Worm (Caenorhabditis elegans): ENCODE results near the gene dhrs-4.

dhrs-4 gene

ce11 chrV:12928929-12929532 lies 6.6 kb downstream of the dhrs-4 start, which contains the start of gene T16G1.2:
Gene T16G1.2, plus strand, starts transcription at chrV:12929482.
- TF ChIP-seq unc-55 (GFP tag; optimal IDR thresholded peaks at IDR 0.05), result no peak
- TF ChIP-seq crh-2 (tag; optimal IDR thresholded peaks at IDR 0.05), result no peak
- TF ChIP-seq blmp-1 (tag; optimal IDR thresholded peaks at IDR 0.05; ENCODE audit: insufficient read depth), result peak; percentile 21

ce11 chrV:12933654-12934053 lies 11.2 kb downstream of the dhrs-4 start:
- TF ChIP-seq lin-11 (tag; optimal IDR thresholded peaks at IDR 0.05) (no peak), fos-1 (tag; optimal IDR thresholded peaks at IDR 0.05) (peak; percentile 35)

- TF ChIP-seq sma-9 (GFP tag; optimal IDR thresholded peaks at IDR 0.05) (peak; percentile 72), sma-9 (tag; optimal IDR thresholded peaks at IDR 0.05) (no peak), egl-27 (tag; optimal IDR thresholded peaks at IDR 0.05) (no peak), R02D3.7 (tag; optimal IDR thresholded peaks at IDR 0.05) (no peak), mdl-1 (tag; optimal IDR thresholded peaks at IDR 0.05) (no peak), fos-1 (tag; optimal IDR thresholded peaks at IDR 0.05) (peak; percentile 67)
These were observed 12.6 kb downstream of the dhrs-4 start, which contains the start of gene T16G1.7 for ce11 chrV:12934976-12935375. Gene T16G1.7, minus strand, starts transcription at chrV:12935112.

ce11 chrV:12937098-12937497 lies 14.7 kb downstream of the dhrs-4 start, which contains the start of gene T16G1.6:
Gene T16G1.6, minus strand, starts transcription at chrV:12937174.
- no peak for TF ChIP-seq nhr-12 (tag; optimal IDR thresholded peaks at IDR 0.05)
- TF ChIP-seq fos-1 (tag; optimal IDR thresholded peaks at IDR 0.05), result peak; percentile 70
- peak; percentile 65 for TF ChIP-seq sma-9 (GFP tag; optimal IDR thresholded peaks at IDR 0.05)
- no peak for TF ChIP-seq sma-9 (tag; optimal IDR thresholded peaks at IDR 0.05)

ce11 chrV:12939434-12939833 lies 17.0 kb downstream of the dhrs-4 start, which contains the start of gene T16G1.5:
Gene T16G1.5, minus strand, starts transcription at chrV:12939552.
- no peak for TF ChIP-seq ceh-16 (tag; optimal IDR thresholded peaks at IDR 0.05)
- TF ChIP-seq fos-1 (tag; optimal IDR thresholded peaks at IDR 0.05), result peak; percentile 41

- TF ChIP-seq sma-9 (GFP tag; optimal IDR thresholded peaks at IDR 0.05) (peak; percentile 66), sma-9 (tag; optimal IDR thresholded peaks at IDR 0.05) (no peak), skn-1 (tag; optimal IDR thresholded peaks at IDR 0.05) (no peak), nhr-6 (tag; optimal IDR thresholded peaks at IDR 0.05) (no peak), fos-1 (tag; optimal IDR thresholded peaks at IDR 0.05) (no peak), gmeb-1 (tag; optimal IDR thresholded peaks at IDR 0.05) (peak; percentile 37)
These were observed 19.5 kb downstream of the dhrs-4 start, which contains the start of gene T16G1.4 for ce11 chrV:12941797-12942474. Gene T16G1.4, minus strand, starts transcription at chrV:12941847.

ce11 chrV:12943399-12943798 lies 21.0 kb downstream of the dhrs-4 start:
- no peak for TF ChIP-seq ama-1 (optimal IDR thresholded peaks at IDR 0.05)
- no peak for TF ChIP-seq nhr-25 (tag; optimal IDR thresholded peaks at IDR 0.05)
- no peak for TF ChIP-seq fos-1 (tag; optimal IDR thresholded peaks at IDR 0.05)
- TF ChIP-seq mab-5 (tag; optimal IDR thresholded peaks at IDR 0.05), result no peak
- no peak for TF ChIP-seq skn-1 (tag; optimal IDR thresholded peaks at IDR 0.05)
- no peak for TF ChIP-seq crh-2 (tag; optimal IDR thresholded peaks at IDR 0.05)
- no peak for TF ChIP-seq mdl-1 (tag; optimal IDR thresholded peaks at IDR 0.05)
- TF ChIP-seq lin-39 (tag; optimal IDR thresholded peaks at IDR 0.05), result no peak
- no peak for TF ChIP-seq elt-3 (tag; optimal IDR thresholded peaks at IDR 0.05)
- TF ChIP-seq ztf-11 (tag; optimal IDR thresholded peaks at IDR 0.05), result no peak
- TF ChIP-seq nhr-10 (tag; optimal IDR thresholded peaks at IDR 0.05), result no peak
- no peak for TF ChIP-seq sma-9 (GFP tag; optimal IDR thresholded peaks at IDR 0.05)
- TF ChIP-seq sma-9 (tag; optimal IDR thresholded peaks at IDR 0.05), result no peak
- no peak for TF ChIP-seq ceh-16 (tag; optimal IDR thresholded peaks at IDR 0.05)
- TF ChIP-seq sem-4 (tag; optimal IDR thresholded peaks at IDR 0.05), result no peak
- no peak for TF ChIP-seq unc-39 (tag; optimal IDR thresholded peaks at IDR 0.05)
- TF ChIP-seq nhr-12 (tag; optimal IDR thresholded peaks at IDR 0.05), result no peak

- TF ChIP-seq nhr-21 (tag; optimal IDR thresholded peaks at IDR 0.05) (no peak), nhr-129 (tag; optimal IDR thresholded peaks at IDR 0.05) (no peak), unc-55 (GFP tag; optimal IDR thresholded peaks at IDR 0.05) (no peak)
These were observed 21.8 kb downstream of the dhrs-4 start, which contains the start of gene T16G1.3 for ce11 chrV:12944229-12944628. Gene T16G1.3, minus strand, starts transcription at chrV:12944329.

Data from whole organism, L2 larva.